Fruit fly (Drosophila melanogaster) whole organism, wandering third instar larva: ENCODE data around the gene mei-P22.

Source experiments
- Abd-B ChIP-seq: fragments of >200 bp; optimal IDR thresholded peaks from 2 replicates; lab custom pipeline; 2017; ENCODE audit warnings: missing biosample characterization, missing genetic modification characterization
- CG9705 ChIP-seq: fragments of 200-800 bp; sonication (Bioruptor generic); optimal IDR thresholded peaks from 2 replicates; lab custom pipeline; 2018; ENCODE audit warnings: missing biosample characterization, mild to moderate bottlenecking, missing genetic modification characterization
- Dfd ChIP-seq: fragments of >200 bp; optimal IDR thresholded peaks from 2 replicates; lab custom pipeline; 2017; ENCODE audit warnings: missing biosample characterization, missing genetic modification characterization
- Hr78 ChIP-seq: fragments of >200 bp; optimal IDR thresholded peaks from 2 replicates; lab custom pipeline; 2017; ENCODE audit warnings: missing biosample characterization, missing genetic modification characterization
- Jra ChIP-seq: sonication (Bioruptor generic); optimal IDR thresholded peaks from 2 replicates; lab custom pipeline; 2016; ENCODE audit warnings: missing biosample characterization, missing genetic modification characterization
- dl ChIP-seq, 2 experiments: fragments of 175-275, 200-275 bp in 1 of 2; fragments of 200-275 bp in 1 of 2; sonication (Bioruptor generic); optimal IDR thresholded peaks; lab custom pipeline; 2018; ENCODE audit warnings: mild to moderate bottlenecking in 2 of 2, missing biosample characterization in 2 of 2, missing genetic modification characterization in 2 of 2, moderate library complexity in 2 of 2; ENCODE audit not compliant: partially characterized antibody in 2 of 2, insufficient read depth in 1 of 2
- ey ChIP-seq: fragments of 200-800 bp; sonication (Bioruptor generic); optimal IDR thresholded peaks from 2 replicates; lab custom pipeline; 2016; ENCODE audit warnings: missing biosample characterization, missing genetic modification characterization
- pan ChIP-seq: fragments of >200 bp; optimal IDR thresholded peaks from 2 replicates; lab custom pipeline; 2017
- sv ChIP-seq: fragments of 200-800 bp; sonication (Bioruptor generic); optimal IDR thresholded peaks from 3 replicates; lab custom pipeline; 2016; ENCODE audit warnings: missing biosample characterization, missing genetic modification characterization
- tai ChIP-seq: sonication (Bioruptor generic); optimal IDR thresholded peaks from 2 replicates; lab custom pipeline; 2016; ENCODE audit warnings: missing biosample characterization, missing genetic modification characterization
- usp ChIP-seq: fragments of >200 bp; optimal IDR thresholded peaks from 2 replicates; lab custom pipeline; 2017; ENCODE audit warnings: missing biosample characterization, missing genetic modification characterization

- TF ChIP-seq Abd-B (no peak), pan (lab: Kevin White, UChicago) (no peak), ey (GFP tag; lab: Kevin White, UChicago) (peak; percentile 76), usp (GFP tag; lab: Kevin White, UChicago) (no peak), tai (GFP tag; lab: Kevin White, UChicago) (no peak), Hr78 (GFP tag; lab: Kevin White, UChicago) (no peak), sv (GFP tag; lab: Kevin White, UChicago) (peak; percentile 82), Jra (peak; percentile 43), Dfd (no peak), dl (GFP tag; optimal IDR thresholded peaks at IDR 0.05; lab: Kevin White, UChicago; ENCODE audit: insufficient read depth in 1 of 2, partially characterized antibody in 2 of 2) (no peak), CG9705 (GFP tag; lab: Kevin White, UChicago) (peak; percentile 41)
Observed at dm6 chr3L:7250469-7250868, 6.3 kb downstream of the mei-P22 start, which contains the start of gene MED4.
